Worm (Caenorhabditis elegans) whole organism, late embryonic: Measurements from ENCODE around the gene ZK381.2.

Source experiments
- F13H6.1 ChIP-seq: sonication (generic microtip); optimal IDR thresholded peaks from 2 replicates; lab custom pipeline; 2016; ENCODE audit warnings: missing genetic modification characterization, missing compliant biosample characterization
- ama-1 ChIP-seq: fragments of 150-350 bp; optimal IDR thresholded peaks from 2 replicates; lab custom pipeline; 2014
- ceh-24 ChIP-seq: sonication (generic microtip); optimal IDR thresholded peaks from 2 replicates; lab custom pipeline; 2016; ENCODE audit warnings: mild to moderate bottlenecking, missing genetic modification characterization, missing compliant biosample characterization
- dve-1 ChIP-seq: sonication (generic microtip); optimal IDR thresholded peaks from 2 replicates; lab custom pipeline; 2017; ENCODE audit warnings: antibody characterized with exemption, mild to moderate bottlenecking, missing genetic modification characterization, missing compliant biosample characterization
- eyg-1 ChIP-seq: sonication (generic microtip); optimal IDR thresholded peaks from 2 replicates; lab custom pipeline; 2016; ENCODE audit warnings: missing genotype, missing genetic modification characterization, missing compliant biosample characterization
- lin-11 ChIP-seq: fragments of 200-800 bp; sonication (Bioruptor generic); optimal IDR thresholded peaks from 2 replicates; lab custom pipeline; 2018; ENCODE audit warnings: mild to moderate bottlenecking, missing genetic modification characterization, missing compliant biosample characterization
- madf-2 ChIP-seq: sonication (generic microtip); optimal IDR thresholded peaks from 2 replicates; lab custom pipeline; 2017; ENCODE audit warnings: missing genetic modification characterization, missing compliant biosample characterization
- nfya-1 ChIP-seq: sonication (generic microtip); optimal IDR thresholded peaks from 2 replicates; lab custom pipeline; 2017; ENCODE audit warnings: missing genetic modification characterization, mild to moderate bottlenecking, missing compliant biosample characterization, antibody characterized with exemption, moderate library complexity
- pqm-1 ChIP-seq: sonication (generic microtip); optimal IDR thresholded peaks from 2 replicates; lab custom pipeline; 2016; ENCODE audit warnings: missing genetic modification characterization, missing compliant biosample characterization
- sox-4 ChIP-seq: sonication (generic microtip); optimal IDR thresholded peaks from 2 replicates; lab custom pipeline; 2017; ENCODE audit warnings: mild to moderate bottlenecking, missing genetic modification characterization, inconsistent platforms, missing compliant biosample characterization
- ztf-16 ChIP-seq: sonication (generic microtip); optimal IDR thresholded peaks from 2 replicates; lab custom pipeline; 2017; ENCODE audit warnings: missing genetic modification characterization, missing compliant biosample characterization

ce11 chrIV:6970271-6970670 lies 5.0 kb downstream of the ZK381.2 start, which contains the start of gene ZK381.8:
- TF ChIP-seq pqm-1 (tag; lab: Kevin White, UChicago), result no peak
- TF ChIP-seq F13H6.1, result no peak
- TF ChIP-seq ceh-24, result no peak
- TF ChIP-seq sox-4 (tag; lab: Kevin White, UChicago), result no peak
- no peak for TF ChIP-seq ztf-16
- TF ChIP-seq eyg-1, result no peak
- no peak for TF ChIP-seq lin-11 (tag; lab: Kevin White, UChicago)
- no peak for TF ChIP-seq madf-2 (tag; lab: Kevin White, UChicago)
- no peak for TF ChIP-seq dve-1
- TF ChIP-seq nfya-1 (tag; lab: Kevin White, UChicago), result no peak
- TF ChIP-seq ama-1 (lab: Kevin White, UChicago), result no peak
